Worm (Caenorhabditis elegans) whole organism, early embryonic: ENCODE results near the gene Y37D8A.26.

ENCODE experiments used
- ama-1 ChIP-seq: fragments of 150-350 bp; optimal IDR thresholded peaks from 2 replicates; lab custom pipeline; 2014
- hmbx-1 ChIP-seq: sonication (generic microtip); optimal IDR thresholded peaks from 2 replicates; lab custom pipeline; 2016; ENCODE audit warnings: mild to moderate bottlenecking, missing genetic modification characterization, missing compliant biosample characterization
- hnd-1 ChIP-seq: sonication (generic microtip); optimal IDR thresholded peaks from 2 replicates; lab custom pipeline; 2016; ENCODE audit warnings: missing genetic modification characterization, missing compliant biosample characterization
- pes-1 ChIP-seq: fragments of 200-800 bp; sonication (Bioruptor generic); IDR thresholded peaks from 2 replicates; pipeline ENCODE4 v1.3.6; 2022; ENCODE audit warnings: missing genetic modification reagents, missing genetic modification characterization, missing compliant biosample characterization
- sea-1 ChIP-seq: fragments of 200-800 bp; sonication (Bioruptor generic); conservative IDR thresholded peaks from 2 replicates; pipeline ENCODE4 v1.3.6; 2022; ENCODE audit warnings: missing genetic modification characterization, missing compliant biosample characterization
- tbx-11 ChIP-seq: fragments of 200-800 bp; sonication (Bioruptor generic); IDR thresholded peaks from 2 replicates; pipeline ENCODE4 v1.3.6; 2022; ENCODE audit warnings: missing genetic modification characterization, missing compliant biosample characterization

- TF ChIP-seq hnd-1 (tag; lab: Kevin White, UChicago) (no peak), tbx-11 (GFP tag; lab: Robert Waterston, UW) (no peak), sea-1 (no peak), ama-1 (lab: Kevin White, UChicago) (no peak), pes-1 (GFP tag; lab: Robert Waterston, UW) (no peak), hmbx-1 (no peak)
These were observed 13.7 kb downstream of the Y37D8A.26 start for ce11 chrIII:12842858-12843257.
